Fruit fly (Drosophila melanogaster) whole organism, embryonic: ENCODE measurements around the gene cic.

Experiments used
- Bdp1 ChIP-seq: fragments of 200-800 bp; sonication (Bioruptor generic); optimal IDR thresholded peaks from 3 replicates; lab custom pipeline; 2016; ENCODE audit warnings: missing biosample characterization, missing genetic modification characterization
- CG10209 ChIP-seq: fragments of 200-800 bp; sonication (Bioruptor generic); optimal IDR thresholded peaks from 3 replicates; lab custom pipeline; 2017; ENCODE audit warnings: missing biosample characterization, mild to moderate bottlenecking, missing genetic modification characterization, missing genetic modification reagents
- CG10543 ChIP-seq: fragments of 200-800 bp; sonication (Bioruptor generic); optimal IDR thresholded peaks from 3 replicates; lab custom pipeline; 2017; ENCODE audit warnings: missing biosample characterization, mild to moderate bottlenecking, missing genetic modification characterization, moderate library complexity
- CG11560 ChIP-seq: fragments of 200-800 bp; sonication (Bioruptor generic); IDR thresholded peaks from 3 replicates; pipeline ENCODE4 v1.3.6; 2022; ENCODE audit warnings: missing biosample characterization, missing genetic modification characterization
- CG11695 ChIP-seq: fragments of 200-800 bp; sonication (Bioruptor generic); IDR thresholded peaks from 3 replicates; pipeline ENCODE4 v1.3.6; 2022; ENCODE audit warnings: missing biosample characterization, missing genetic modification characterization
- CG12299 ChIP-seq: fragments of 200-800 bp; sonication (Bioruptor generic); optimal IDR thresholded peaks from 2 replicates; lab custom pipeline; 2018; ENCODE audit warnings: missing biosample characterization, mild to moderate bottlenecking, missing genetic modification characterization
- CG12942 ChIP-seq: fragments of 200-800 bp; sonication (Bioruptor generic); optimal IDR thresholded peaks from 3 replicates; lab custom pipeline; 2016; ENCODE audit warnings: missing biosample characterization, missing genetic modification characterization
- CG13424 ChIP-seq: fragments of 200-800 bp; sonication (Bioruptor generic); optimal IDR thresholded peaks from 2 replicates; lab custom pipeline; 2019; ENCODE audit warnings: missing biosample characterization, mild to moderate bottlenecking, missing genetic modification characterization, moderate library complexity
- CG14965 ChIP-seq: fragments of 200-800 bp; sonication (Bioruptor generic); optimal IDR thresholded peaks from 2 replicates; lab custom pipeline; 2016; ENCODE audit warnings: missing biosample characterization, missing genetic modification characterization, borderline replicate concordance
- CG15073 ChIP-seq: fragments of 200-800 bp; sonication (Bioruptor generic); optimal IDR thresholded peaks from 2 replicates; lab custom pipeline; 2016; ENCODE audit warnings: missing biosample characterization, missing genetic modification characterization
- CG1603 ChIP-seq: fragments of 200-800 bp; sonication (Bioruptor generic); optimal IDR thresholded peaks from 2 replicates; lab custom pipeline; 2019; ENCODE audit warnings: missing biosample characterization, mild to moderate bottlenecking, missing genetic modification characterization, moderate library complexity
- CG30403 ChIP-seq: fragments of 200-800 bp; sonication (Bioruptor generic); optimal IDR thresholded peaks from 3 replicates; lab custom pipeline; 2016; ENCODE audit warnings: missing biosample characterization, missing genetic modification characterization
- CG30431 ChIP-seq: fragments of 200-800 bp; sonication (Bioruptor generic); optimal IDR thresholded peaks from 2 replicates; lab custom pipeline; 2017; ENCODE audit warnings: missing biosample characterization, missing genetic modification characterization
- CG43689 ChIP-seq: fragments of 200-800 bp; sonication (Bioruptor generic); IDR thresholded peaks from 2 replicates; pipeline ENCODE4 v1.3.6; 2022; ENCODE audit warnings: missing biosample characterization, missing genetic modification characterization
- CG4617 ChIP-seq: fragments of 200-800 bp; sonication (Bioruptor generic); optimal IDR thresholded peaks from 3 replicates; lab custom pipeline; 2016; ENCODE audit warnings: missing biosample characterization, missing genetic modification characterization, borderline replicate concordance
- CG5953 ChIP-seq: fragments of 200-800 bp; sonication (Bioruptor generic); IDR thresholded peaks from 2 replicates; pipeline ENCODE4 v1.3.6; 2022; ENCODE audit warnings: missing biosample characterization, missing genetic modification characterization
- CG6813 ChIP-seq: fragments of 200-800 bp; sonication (Bioruptor generic); optimal IDR thresholded peaks from 2 replicates; lab custom pipeline; 2017; ENCODE audit warnings: missing biosample characterization, missing genetic modification characterization, mild to moderate bottlenecking, moderate library complexity, missing genetic modification reagents
- CG7271 ChIP-seq: fragments of 200-800 bp; sonication (Bioruptor generic); optimal IDR thresholded peaks from 2 replicates; lab custom pipeline; 2018; ENCODE audit warnings: missing biosample characterization, mild to moderate bottlenecking, missing genetic modification characterization, moderate library complexity
- CG7357 ChIP-seq: fragments of 200-800 bp; sonication (Bioruptor generic); IDR thresholded peaks from 3 replicates; pipeline ENCODE4 v1.3.6; 2022; ENCODE audit warnings: missing biosample characterization, missing genetic modification characterization
- CG7745 ChIP-seq: fragments of 200-800 bp; sonication (Bioruptor generic); optimal IDR thresholded peaks from 2 replicates; lab custom pipeline; 2018; ENCODE audit warnings: missing biosample characterization, mild to moderate bottlenecking, missing genetic modification characterization, moderate library complexity
- CG8765 ChIP-seq: fragments of 200-800 bp; sonication (Bioruptor generic); IDR thresholded peaks from 2 replicates; pipeline ENCODE4 v1.3.6; 2022; ENCODE audit warnings: missing biosample characterization, missing genetic modification characterization
- CG9817 ChIP-seq: fragments of 200-800 bp; sonication (Bioruptor generic); optimal IDR thresholded peaks from 2 replicates; lab custom pipeline; 2018; ENCODE audit warnings: missing biosample characterization, mild to moderate bottlenecking, missing genetic modification characterization, moderate library complexity
- Camta ChIP-seq: fragments of 200-800 bp; sonication (Bioruptor generic); optimal IDR thresholded peaks from 2 replicates; lab custom pipeline; 2016; ENCODE audit warnings: missing biosample characterization, missing genetic modification characterization
- D19A ChIP-seq: fragments of 200-800 bp; optimal IDR thresholded peaks from 3 replicates; lab custom pipeline; 2019; ENCODE audit warnings: missing biosample characterization, mild to moderate bottlenecking, missing genetic modification characterization, moderate library complexity
- Dip2 ChIP-seq: fragments of 200-800 bp; sonication (Bioruptor generic); IDR thresholded peaks from 2 replicates; pipeline ENCODE4 v1.3.6; 2022; ENCODE audit warnings: missing biosample characterization, missing genetic modification characterization
- Doc2 ChIP-seq: fragments of 200-800 bp; sonication (Bioruptor generic); IDR thresholded peaks from 2 replicates; pipeline ENCODE4 v1.3.6; 2022; ENCODE audit warnings: missing biosample characterization, missing genetic modification characterization
- ERR ChIP-seq: fragments of 200-800 bp; sonication (Bioruptor generic); optimal IDR thresholded peaks from 2 replicates; lab custom pipeline; 2016; ENCODE audit warnings: missing biosample characterization, missing genetic modification characterization
- Ets65A ChIP-seq: fragments of 200-800 bp; sonication (Bioruptor generic); peaks from one replicate; lab custom pipeline; 2016; ENCODE audit warnings: missing biosample characterization, missing genetic modification characterization
- HmgD ChIP-seq: fragments of 200-800 bp; sonication (Bioruptor generic); optimal IDR thresholded peaks from 3 replicates; lab custom pipeline; 2016; ENCODE audit warnings: missing biosample characterization, missing genetic modification characterization
- Neu2 ChIP-seq: fragments of 200-800 bp; sonication (Bioruptor generic); optimal IDR thresholded peaks from 3 replicates; lab custom pipeline; 2016; ENCODE audit warnings: missing biosample characterization, missing genetic modification characterization, borderline replicate concordance
- PHDP ChIP-seq: fragments of 200-800 bp; sonication (Bioruptor generic); optimal IDR thresholded peaks from 3 replicates; lab custom pipeline; 2018; ENCODE audit warnings: missing biosample characterization, mild to moderate bottlenecking, missing genetic modification characterization, moderate library complexity
- Rfx ChIP-seq: fragments of 200-800 bp; sonication (Bioruptor generic); IDR thresholded peaks from 2 replicates; pipeline ENCODE4 v1.3.6; 2022; ENCODE audit warnings: missing biosample characterization, missing genetic modification characterization
- TFAM ChIP-seq: fragments of 200-800 bp; sonication (Bioruptor generic); optimal IDR thresholded peaks from 2 replicates; lab custom pipeline; 2017; ENCODE audit warnings: missing biosample characterization, missing genetic modification characterization, inconsistent platforms
- Vsx1 ChIP-seq: fragments of 200-800 bp; sonication (Bioruptor generic); optimal IDR thresholded peaks from 2 replicates; lab custom pipeline; 2017; ENCODE audit warnings: missing biosample characterization, mild to moderate bottlenecking, missing genetic modification characterization, missing genetic modification reagents
- ase ChIP-seq: fragments of 200-800 bp; sonication (Bioruptor generic); IDR thresholded peaks from 3 replicates; pipeline ENCODE4 v1.3.6; 2022; ENCODE audit warnings: missing biosample characterization, missing genetic modification characterization
- bbx ChIP-seq: fragments of 200-800 bp; sonication (Bioruptor generic); IDR thresholded peaks from 2 replicates; pipeline ENCODE4 v1.3.6; 2022; ENCODE audit warnings: missing biosample characterization, missing genetic modification characterization; ENCODE audit not compliant: partially characterized antibody
- cato ChIP-seq: fragments of 200-800 bp; sonication (Bioruptor generic); optimal IDR thresholded peaks from 2 replicates; lab custom pipeline; 2016; ENCODE audit warnings: missing biosample characterization, missing genetic modification characterization, borderline replicate concordance
- chinmo ChIP-seq: fragments of 200-800 bp; sonication (Bioruptor generic); IDR thresholded peaks from 4 replicates; pipeline ENCODE4 v1.3.6; 2022; ENCODE audit warnings: missing biosample characterization, missing genetic modification characterization; ENCODE audit not compliant: partially characterized antibody
- gce ChIP-seq: fragments of 200-800 bp; sonication (Bioruptor generic); IDR thresholded peaks from 3 replicates; pipeline ENCODE4 v1.3.6; 2022; ENCODE audit warnings: missing biosample characterization, missing genetic modification characterization
- nerfin-2 ChIP-seq: fragments of 200-800 bp; sonication (Bioruptor generic); IDR thresholded peaks from 2 replicates; pipeline ENCODE4 v1.3.6; 2022; ENCODE audit warnings: missing biosample characterization, missing genetic modification characterization; ENCODE audit not compliant: partially characterized antibody
- nmo ChIP-seq: fragments of 200-800 bp; sonication (Bioruptor generic); optimal IDR thresholded peaks from 2 replicates; lab custom pipeline; 2018; ENCODE audit warnings: missing biosample characterization, mild to moderate bottlenecking, missing genetic modification characterization, moderate library complexity
- onecut ChIP-seq: fragments of 200-800 bp; sonication (Bioruptor generic); IDR thresholded peaks from 2 replicates; pipeline ENCODE4 v1.3.6; 2022; ENCODE audit warnings: missing biosample characterization, missing genetic modification characterization
- psq ChIP-seq: fragments of 200-800 bp; sonication (Bioruptor generic); optimal IDR thresholded peaks from 2 replicates; lab custom pipeline; 2017; ENCODE audit warnings: missing biosample characterization, missing genetic modification characterization
- sisA ChIP-seq: fragments of 200-800 bp; sonication (Bioruptor generic); IDR thresholded peaks from 2 replicates; pipeline ENCODE4 v1.3.6; 2022; ENCODE audit warnings: missing biosample characterization, missing genetic modification characterization
- tin ChIP-seq: fragments of 200-800 bp; sonication (Bioruptor generic); optimal IDR thresholded peaks from 3 replicates; lab custom pipeline; 2016; ENCODE audit warnings: missing biosample characterization, missing genetic modification characterization
- toy ChIP-seq: fragments of 200-800 bp; sonication (Bioruptor generic); IDR thresholded peaks from 2 replicates; pipeline ENCODE4 v1.3.6; 2022; ENCODE audit warnings: missing biosample characterization, missing genetic modification characterization
- trh ChIP-seq: fragments of 200-800 bp; sonication (Bioruptor generic); optimal IDR thresholded peaks from 2 replicates; lab custom pipeline; 2016; ENCODE audit warnings: missing biosample characterization, missing genetic modification characterization
- ttk ChIP-seq: fragments of 200-800 bp; sonication (Bioruptor generic); IDR thresholded peaks from 2 replicates; pipeline ENCODE4 v2.1.2; 2022; ENCODE audit warnings: missing biosample characterization, missing genetic modification characterization
- vnd ChIP-seq: fragments of 200-800 bp; sonication (Bioruptor generic); IDR thresholded peaks from 3 replicates; pipeline ENCODE4 v1.3.6; 2022; ENCODE audit warnings: missing biosample characterization, missing genetic modification characterization; ENCODE audit not compliant: partially characterized antibody

Gene cic

DNA sequence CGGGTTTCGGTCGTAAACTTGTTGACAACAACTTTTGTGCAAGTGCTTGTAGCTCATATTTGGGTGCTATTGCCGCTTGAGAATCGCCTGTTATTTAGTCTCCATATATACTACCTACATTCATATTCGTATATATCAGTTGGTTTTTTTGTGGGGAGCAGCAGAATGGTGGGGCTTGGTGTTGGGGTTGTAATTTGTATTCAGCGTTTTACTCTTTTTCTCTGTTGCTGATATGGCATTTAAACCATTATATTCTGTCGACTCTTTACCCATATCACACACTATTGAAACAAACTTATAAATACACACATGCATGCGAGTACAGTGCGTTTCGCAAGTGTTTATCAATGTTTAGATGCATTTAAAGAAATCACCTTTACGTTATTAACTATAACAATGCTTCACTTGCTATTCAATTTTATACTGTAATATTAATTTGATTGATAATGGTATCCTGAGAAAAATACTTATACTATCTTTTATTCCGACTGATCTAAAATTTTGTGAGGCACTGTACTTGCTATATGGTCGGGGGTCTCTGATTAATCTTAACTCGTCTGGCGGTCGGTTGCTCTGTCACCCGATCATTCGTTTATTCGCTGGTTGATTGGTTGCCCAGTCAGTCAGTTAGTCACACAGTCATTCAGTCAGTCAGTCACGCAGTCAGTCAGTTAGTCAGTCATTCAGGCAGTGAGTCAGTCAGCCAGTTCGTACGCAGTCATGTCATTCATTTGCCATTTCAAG, 8.8 kb downstream of the cic start (continued):
- TF ChIP-seq Camta (GFP tag; lab: Kevin White, UChicago) (peak; percentile 63), CG30403 (GFP tag; lab: Kevin White, UChicago) (peak; percentile 79), CG30431 (peak; percentile 37), CG10543 (GFP tag; lab: Kevin White, UChicago) (peak; percentile 84), tin (peak; percentile 41), nmo (GFP tag; lab: Kevin White, UChicago) (peak; percentile 86), chinmo (GFP tag; lab: Robert Waterston, UW) (peak; percentile 88), gce (GFP tag; lab: Robert Waterston, UW) (peak; percentile 69; the same call in 1 of the 3 replicates), Ets65A (GFP tag; lab: Kevin White, UChicago) (peak; percentile 93), CG11695 (GFP tag; lab: Robert Waterston, UW) (peak; percentile 99), bbx (GFP tag; lab: Robert Waterston, UW) (no peak), cato (GFP tag; lab: Kevin White, UChicago) (peak; percentile 22), CG9817 (peak; percentile 90), toy (GFP tag; lab: Robert Waterston, UW) (0 out of 2 replicates have a peak, but pooled peaks have one; percentile 57), ERR (GFP tag; lab: Kevin White, UChicago) (peak; percentile 46), ttk (GFP tag; lab: Robert Waterston, UW) (peak; percentile 76), PHDP (tag; lab: Kevin White, UChicago) (peak; percentile 92), HmgD (GFP tag; lab: Kevin White, UChicago) (no peak), CG7357 (GFP tag; lab: Robert Waterston, UW) (peak; percentile 62; the same call in 2 of the 3 replicates), Rfx (GFP tag; lab: Robert Waterston, UW) (peak; percentile 91), CG12942 (GFP tag; lab: Kevin White, UChicago) (peak; percentile 59), TFAM (GFP tag; lab: Kevin White, UChicago) (no peak), CG7745 (tag; lab: Kevin White, UChicago) (no peak), D19A (tag; lab: Kevin White, UChicago) (peak; percentile 83), vnd (GFP tag; lab: Robert Waterston, UW) (no peak), nerfin-2 (GFP tag; lab: Robert Waterston, UW) (no peak), CG8765 (peak; percentile 48; the same call in 1 of the 2 replicates), CG13424 (peak; percentile 89), Doc2 (GFP tag; lab: Robert Waterston, UW) (peak; percentile 49; the same call in 1 of the 2 replicates), Bdp1 (peak; percentile 45), CG10209 (GFP tag; lab: Kevin White, UChicago) (peak; percentile 92), onecut (peak; percentile 76), Vsx1 (GFP tag; lab: Kevin White, UChicago) (peak; percentile 67), CG4617 (GFP tag; lab: Kevin White, UChicago) (peak; percentile 19), Dip2 (GFP tag; lab: Robert Waterston, UW) (no peak), Neu2 (no peak), CG1603 (tag; lab: Kevin White, UChicago) (peak; percentile 91), trh (GFP tag; lab: Kevin White, UChicago) (peak; percentile 15), ase (GFP tag; lab: Robert Waterston, UW) (peak; percentile 81; the same call in 2 of the 3 replicates), CG14965 (GFP tag; lab: Kevin White, UChicago) (no peak), CG11560 (tag; lab: Robert Waterston, UW) (peak; percentile 61; the same call in 1 of the 3 replicates), CG43689 (peak; percentile 61; the same call in 1 of the 2 replicates), sisA (peak; percentile 80), CG7271 (no peak), CG15073 (GFP tag; lab: Kevin White, UChicago) (no peak), CG12299 (peak; percentile 70), CG6813 (peak; percentile 87), CG5953 (GFP tag; lab: Robert Waterston, UW) (peak; percentile 53; the same call in 1 of the 2 replicates), psq (GFP tag; lab: Kevin White, UChicago) (peak; percentile 12)
